Worm (Caenorhabditis elegans) whole organism, L1 larva: ENCODE measurements around the gene cacn-1.
A peak's percentile ranks its signal among the peaks of the same experiment; 100 is the strongest.

Source experiments
- C16A3.4 ChIP-seq: fragments of 150-350 bp; optimal IDR thresholded peaks from 2 replicates; lab custom pipeline; 2014; ENCODE audit warnings: missing biosample characterization, missing genetic modification characterization
- C34B4.2 ChIP-seq: sonication (generic microtip); optimal IDR thresholded peaks from 2 replicates; lab custom pipeline; 2017; ENCODE audit warnings: mild to moderate bottlenecking, missing genetic modification characterization, missing compliant biosample characterization
- F16B12.6 ChIP-seq: fragments of 150-350 bp; optimal IDR thresholded peaks from 2 replicates; lab custom pipeline; 2014; ENCODE audit warnings: missing biosample characterization, missing genetic modification characterization
- aha-1 ChIP-seq: fragments of 150-350 bp; optimal IDR thresholded peaks from 2 replicates; lab custom pipeline; 2014; ENCODE audit warnings: missing biosample characterization, missing genetic modification characterization
- alr-1 ChIP-seq: fragments of 200-800 bp; sonication (Bioruptor generic); optimal IDR thresholded peaks from 2 replicates; lab custom pipeline; 2018; ENCODE audit warnings: borderline replicate concordance, mild to moderate bottlenecking, missing genetic modification characterization, missing compliant biosample characterization
- aly-2 ChIP-seq: fragments of 150-350 bp; optimal IDR thresholded peaks from 2 replicates; lab custom pipeline; 2014; ENCODE audit warnings: missing biosample characterization, missing genetic modification characterization
- blmp-1 ChIP-seq: fragments of 150-350 bp; optimal IDR thresholded peaks from 2 replicates; lab custom pipeline; 2014; ENCODE audit warnings: missing biosample characterization, missing genetic modification characterization
- ceh-82 ChIP-seq, 3 experiments: fragments of 150-350 bp in 1 of 3; sonication (generic microtip) in 2 of 3; optimal IDR thresholded peaks; 2 replicates each; lab custom pipeline; 2014 to 2017; ENCODE audit warnings: missing biosample characterization in 3 of 3, missing genetic modification characterization in 3 of 3
- ceh-90 ChIP-seq: sonication (generic microtip); optimal IDR thresholded peaks from 2 replicates; lab custom pipeline; 2016; ENCODE audit warnings: missing genetic modification characterization, missing compliant biosample characterization
- efl-1 ChIP-seq, 4 experiments: fragments of 150-350 bp; optimal IDR thresholded peaks in 3 of 4; peaks in 1 of 4; 1 replicate in 1 of 4; 2 replicates in 3 of 4; lab custom pipeline; 2014; ENCODE audit warnings: missing biosample characterization in 2 of 4, missing genetic modification characterization in 2 of 4, missing genetic modification reagents in 2 of 4
- ets-5 ChIP-seq: fragments of 200-800 bp; sonication (Bioruptor generic); IDR thresholded peaks from 2 replicates; pipeline ENCODE4 v1.3.6; 2022; ENCODE audit warnings: missing genetic modification characterization, missing compliant biosample characterization
- fkh-8 ChIP-seq: sonication (generic microtip); optimal IDR thresholded peaks from 2 replicates; lab custom pipeline; 2016; ENCODE audit warnings: mild to moderate bottlenecking, missing genetic modification characterization, missing compliant biosample characterization
- grh-1 ChIP-seq: fragments of 200-800 bp; sonication (Bioruptor generic); IDR thresholded peaks from 2 replicates; pipeline ENCODE4 v1.3.6; 2022; ENCODE audit warnings: missing genetic modification reagents, missing genetic modification characterization, missing compliant biosample characterization
- hpl-2 ChIP-seq: fragments of 150-350 bp; optimal IDR thresholded peaks from 2 replicates; lab custom pipeline; 2014; ENCODE audit warnings: missing biosample characterization, missing genetic modification reagents, missing genetic modification characterization
- isw-1 ChIP-seq: fragments of 200-800 bp; sonication (Bioruptor generic); IDR thresholded peaks from 2 replicates; pipeline ENCODE4 v1.3.6; 2022; ENCODE audit warnings: missing genetic modification characterization, missing compliant biosample characterization
- jun-1 ChIP-seq: fragments of 150-350 bp; optimal IDR thresholded peaks from 2 replicates; lab custom pipeline; 2014; ENCODE audit warnings: missing biosample characterization, missing genetic modification reagents, missing genetic modification characterization
- lin-14 ChIP-seq: fragments of 200-800 bp; sonication (Bioruptor generic); optimal IDR thresholded peaks from 2 replicates; lab custom pipeline; 2018; ENCODE audit warnings: mild to moderate bottlenecking, missing genetic modification characterization, moderate library complexity, missing compliant biosample characterization
- lin-15B ChIP-seq: fragments of 150-350 bp; sonication (generic microtip); optimal IDR thresholded peaks from 3 replicates; lab custom pipeline; 2014; ENCODE audit warnings: missing biosample characterization, missing genetic modification characterization
- lin-39 ChIP-seq: fragments of 150-350 bp; optimal IDR thresholded peaks from 2 replicates; lab custom pipeline; 2014; ENCODE audit warnings: missing biosample characterization, missing genetic modification reagents, missing genetic modification characterization
- lsy-2 ChIP-seq, 2 experiments: fragments of 150-350 bp; optimal IDR thresholded peaks; 2 replicates each; lab custom pipeline; 2014; ENCODE audit warnings: missing biosample characterization in 2 of 2, missing genetic modification characterization in 2 of 2
- mdl-1 ChIP-seq, 2 experiments: fragments of 150-350 bp; optimal IDR thresholded peaks; 2 replicates each; lab custom pipeline; 2014 to 2017; ENCODE audit warnings: missing biosample characterization in 2 of 2, missing genetic modification characterization in 2 of 2, inconsistent platforms in 1 of 2
- nhr-19 ChIP-seq: fragments of 200-800 bp; sonication (Bioruptor generic); conservative IDR thresholded peaks from 2 replicates; pipeline ENCODE4 v1.3.6; 2022; ENCODE audit warnings: missing genetic modification characterization, missing compliant biosample characterization
- nhr-237 ChIP-seq: fragments of 150-350 bp; optimal IDR thresholded peaks from 2 replicates; lab custom pipeline; 2014; ENCODE audit warnings: missing biosample characterization, missing genetic modification characterization
- nhr-71 ChIP-seq: sonication (generic microtip); optimal IDR thresholded peaks from 2 replicates; lab custom pipeline; 2016; ENCODE audit warnings: mild to moderate bottlenecking, missing genetic modification characterization, moderate library complexity, missing compliant biosample characterization
- nhr-84 ChIP-seq: sonication (generic microtip); optimal IDR thresholded peaks from 2 replicates; lab custom pipeline; 2017; ENCODE audit warnings: missing biosample characterization, missing genetic modification characterization
- nhr-85 ChIP-seq: sonication (generic microtip); peaks from one replicate; lab custom pipeline; 2016; ENCODE audit warnings: missing genetic modification characterization, inconsistent platforms, missing compliant biosample characterization
- pqm-1 ChIP-seq: sonication (generic microtip); optimal IDR thresholded peaks from 3 replicates; lab custom pipeline; 2017; ENCODE audit warnings: missing biosample characterization, missing genetic modification characterization
- rnt-1 ChIP-seq: sonication (generic microtip); optimal IDR thresholded peaks from 2 replicates; lab custom pipeline; 2016; ENCODE audit warnings: mild to moderate bottlenecking, missing genetic modification characterization, moderate library complexity, missing compliant biosample characterization
- sup-37 ChIP-seq: fragments of 200-800 bp; sonication (Bioruptor generic); optimal IDR thresholded peaks from 2 replicates; lab custom pipeline; 2018; ENCODE audit warnings: mild to moderate bottlenecking, missing genetic modification characterization, missing compliant biosample characterization
- unc-130 ChIP-seq: fragments of 150-350 bp; optimal IDR thresholded peaks from 2 replicates; lab custom pipeline; 2017; ENCODE audit warnings: missing biosample characterization, missing genetic modification characterization, inconsistent platforms
- unc-86 ChIP-seq: sonication (generic microtip); optimal IDR thresholded peaks from 2 replicates; lab custom pipeline; 2016; ENCODE audit warnings: missing genetic modification characterization, missing compliant biosample characterization
- xbp-1 ChIP-seq: sonication (generic microtip); optimal IDR thresholded peaks from 2 replicates; lab custom pipeline; 2016; ENCODE audit warnings: missing genetic modification characterization, missing compliant biosample characterization
- zag-1 ChIP-seq: fragments of 150-350 bp; optimal IDR thresholded peaks from 2 replicates; lab custom pipeline; 2014; ENCODE audit warnings: missing biosample characterization, missing genetic modification characterization
- ztf-11 ChIP-seq, 2 experiments: sonication (generic microtip); optimal IDR thresholded peaks; 2 replicates each; lab custom pipeline; 2016 to 2017; ENCODE audit warnings: missing genetic modification characterization in 2 of 2, missing biosample characterization in 1 of 2, missing compliant biosample characterization in 1 of 2

cacn-1 gene

ce11 chrII:14178233-14178969, 36.5 kb upstream of the cacn-1 start, which contains the start of gene efhd-1:
efhd-1 (plus strand) TSS chrII:14178814.
- TF ChIP-seq unc-130 (tag; lab: Kevin White, UChicago) (peak; percentile 0), lin-14 (GFP tag; lab: Kevin White, UChicago) (peak; percentile 65), nhr-71 (peak; percentile 30), blmp-1 (no peak), lsy-2 (tag; optimal IDR thresholded peaks at IDR 0.05; lab: Kevin White, UChicago) (peak in 1 of 2 experiments; percentile 18), efl-1 (optimal IDR thresholded peaks at IDR 0.05; lab: Kevin White, UChicago) (no peak), efl-1 (GFP tag; optimal IDR thresholded peaks at IDR 0.05 in 1 of 2; lab: Kevin White, UChicago) (peak in 1 of 2 experiments; percentile 44), lin-39 (tag; lab: Kevin White, UChicago) (peak; percentile 40), ets-5 (GFP tag; lab: Robert Waterston, UW) (no peak), rnt-1 (tag; lab: Kevin White, UChicago) (peak; percentile 67)

- TF ChIP-seq jun-1 (tag; lab: Kevin White, UChicago): no peak
- peak; percentile 59 for TF ChIP-seq lin-14 (GFP tag; lab: Kevin White, UChicago)
- no peak for TF ChIP-seq pqm-1 (tag; lab: Kevin White, UChicago)
- TF ChIP-seq efl-1 (optimal IDR thresholded peaks at IDR 0.05; lab: Kevin White, UChicago): no peak
- TF ChIP-seq efl-1 (GFP tag; optimal IDR thresholded peaks at IDR 0.05 in 1 of 2; lab: Kevin White, UChicago): peak in 1 of 2 experiments; percentile 42
- TF ChIP-seq rnt-1 (tag; lab: Kevin White, UChicago): peak; percentile 26
- no peak for TF ChIP-seq grh-1 (GFP tag; lab: Robert Waterston, UW)
Observed at ce11 chrII:14176642-14177041, 34.7 kb upstream of the cacn-1 start.

ce11 chrII:14175099-14175498, 33.2 kb upstream of the cacn-1 start, which contains the start of gene Y48B6A.5:
Y48B6A.5 (minus strand) TSS chrII:14175199.
- TF ChIP-seq ztf-11 (tag; optimal IDR thresholded peaks at IDR 0.05; lab: Kevin White, UChicago) (no peak), mdl-1 (tag; optimal IDR thresholded peaks at IDR 0.05; lab: Kevin White, UChicago) (no peak), nhr-237 (tag; lab: Kevin White, UChicago) (no peak), F16B12.6 (tag; lab: Kevin White, UChicago) (no peak)
- TF ChIP-seq, all 84 proteins: peak for 0

- no peak for TF ChIP-seq efl-1 (optimal IDR thresholded peaks at IDR 0.05; lab: Kevin White, UChicago)
- peak in 1 of 2 experiments; percentile 67 for TF ChIP-seq efl-1 (GFP tag; optimal IDR thresholded peaks at IDR 0.05 in 1 of 2; lab: Kevin White, UChicago)
- TF ChIP-seq aha-1 (tag; lab: Kevin White, UChicago): no peak
- no peak for TF ChIP-seq lin-15B (tag; lab: Kevin White, UChicago)
- TF ChIP-seq, all 84 proteins: peak for 1
Observed at ce11 chrII:14173176-14173575, 31.2 kb upstream of the cacn-1 start.

ce11 chrII:14171558-14171957, 29.6 kb upstream of the cacn-1 start, which contains the start of gene eat-2:
eat-2 (minus strand) TSS chrII:14171658.
- TF ChIP-seq aha-1 (tag; lab: Kevin White, UChicago) (no peak), ceh-90 (no peak), fkh-8 (no peak), hpl-2 (GFP tag; lab: Kevin White, UChicago) (no peak), zag-1 (tag; lab: Kevin White, UChicago) (no peak), sup-37 (no peak), aly-2 (no peak), unc-86 (tag; lab: Kevin White, UChicago) (no peak), ceh-82 (tag; optimal IDR thresholded peaks at IDR 0.05; lab: Kevin White, UChicago) (no peak), alr-1 (tag; lab: Kevin White, UChicago) (no peak), xbp-1 (tag; lab: Kevin White, UChicago) (no peak), nhr-84 (tag; lab: Kevin White, UChicago) (no peak), lsy-2 (tag; optimal IDR thresholded peaks at IDR 0.05; lab: Kevin White, UChicago) (no peak), isw-1 (GFP tag; lab: Robert Waterston, UW) (no peak), nhr-19 (no peak), nhr-85 (tag; lab: Kevin White, UChicago) (no peak), C16A3.4 (tag; lab: Kevin White, UChicago) (no peak), C34B4.2 (no peak)
- TF ChIP-seq, all 84 proteins: peak for 0
